Worm (Caenorhabditis elegans) whole organism, late embryonic: ENCODE results near the gene col-169.

Experiments
- F13H6.1 ChIP-seq: sonication (generic microtip); optimal IDR thresholded peaks from 2 replicates; lab custom pipeline; 2016; ENCODE audit warnings: missing genetic modification characterization, missing compliant biosample characterization
- K02D7.2 ChIP-seq: sonication (generic microtip); optimal IDR thresholded peaks from 2 replicates; lab custom pipeline; 2017; ENCODE audit warnings: mild to moderate bottlenecking, missing genetic modification characterization, missing compliant biosample characterization
- K09A11.1 ChIP-seq: sonication (generic microtip); optimal IDR thresholded peaks from 2 replicates; lab custom pipeline; 2017; ENCODE audit warnings: antibody characterized with exemption, mild to moderate bottlenecking, missing genetic modification characterization, missing compliant biosample characterization; ENCODE audit not compliant: insufficient read depth
- T23F11.4 ChIP-seq: fragments of 200-800 bp; sonication (Bioruptor generic); optimal IDR thresholded peaks from 2 replicates; lab custom pipeline; 2018; ENCODE audit warnings: mild to moderate bottlenecking, missing genetic modification characterization, missing compliant biosample characterization
- ceh-14 ChIP-seq: sonication (generic microtip); optimal IDR thresholded peaks from 2 replicates; lab custom pipeline; 2016; ENCODE audit warnings: missing genotype, missing genetic modification characterization, missing compliant biosample characterization
- ceh-18 ChIP-seq: sonication (generic microtip); optimal IDR thresholded peaks from 2 replicates; lab custom pipeline; 2016; ENCODE audit warnings: missing genetic modification characterization, missing compliant biosample characterization
- ceh-19 ChIP-seq: fragments of 200-800 bp; sonication (Bioruptor generic); optimal IDR thresholded peaks from 2 replicates; lab custom pipeline; 2018; ENCODE audit warnings: mild to moderate bottlenecking, missing genetic modification characterization, missing compliant biosample characterization
- ceh-30 ChIP-seq: fragments of 150-350 bp; optimal IDR thresholded peaks from 2 replicates; lab custom pipeline; 2014; ENCODE audit warnings: missing biosample characterization, missing genetic modification characterization
- ceh-31 ChIP-seq: sonication (generic microtip); optimal IDR thresholded peaks from 2 replicates; lab custom pipeline; 2016; ENCODE audit warnings: missing genetic modification characterization, missing compliant biosample characterization
- ceh-34 ChIP-seq: sonication (generic microtip); optimal IDR thresholded peaks from 2 replicates; lab custom pipeline; 2016; ENCODE audit warnings: mild to moderate bottlenecking, missing genetic modification characterization, missing compliant biosample characterization
- ceh-45 ChIP-seq: fragments of 200-800 bp; sonication (Bioruptor generic); IDR thresholded peaks from 2 replicates; pipeline ENCODE4 v1.3.6; 2022; ENCODE audit warnings: missing genetic modification reagents, missing genetic modification characterization, missing compliant biosample characterization
- ceh-48 ChIP-seq: sonication (generic microtip); optimal IDR thresholded peaks from 2 replicates; lab custom pipeline; 2016; ENCODE audit warnings: missing genetic modification characterization, inconsistent platforms, missing compliant biosample characterization
- ceh-6 ChIP-seq: fragments of 200-800 bp; sonication (Bioruptor generic); optimal IDR thresholded peaks from 2 replicates; lab custom pipeline; 2018; ENCODE audit warnings: mild to moderate bottlenecking, missing genetic modification characterization, missing compliant biosample characterization
- ceh-9 ChIP-seq: sonication (generic microtip); optimal IDR thresholded peaks from 2 replicates; lab custom pipeline; 2016; ENCODE audit warnings: mild to moderate bottlenecking, missing genetic modification characterization, inconsistent platforms, missing compliant biosample characterization
- che-1 ChIP-seq: sonication (generic microtip); optimal IDR thresholded peaks from 2 replicates; lab custom pipeline; 2016; ENCODE audit warnings: mild to moderate bottlenecking, missing genetic modification characterization, missing compliant biosample characterization
- elt-2 ChIP-seq: sonication (generic microtip); optimal IDR thresholded peaks from 2 replicates; lab custom pipeline; 2016; ENCODE audit warnings: missing genetic modification reagents, missing genetic modification characterization, missing compliant biosample characterization
- elt-4 ChIP-seq: sonication (generic microtip); optimal IDR thresholded peaks from 2 replicates; lab custom pipeline; 2016; ENCODE audit warnings: missing genetic modification characterization, missing compliant biosample characterization
- fax-1 ChIP-seq: sonication (generic microtip); optimal IDR thresholded peaks from 2 replicates; lab custom pipeline; 2016; ENCODE audit warnings: missing genotype, missing genetic modification characterization, missing compliant biosample characterization
- fkh-10 ChIP-seq: fragments of 150-350 bp; optimal IDR thresholded peaks from 2 replicates; lab custom pipeline; 2014; ENCODE audit warnings: missing biosample characterization, missing genetic modification reagents, missing genetic modification characterization
- fkh-6 ChIP-seq: sonication (generic microtip); optimal IDR thresholded peaks from 2 replicates; lab custom pipeline; 2016; ENCODE audit warnings: missing genetic modification characterization, missing compliant biosample characterization
- hlh-13 ChIP-seq: fragments of 200-800 bp; sonication (Bioruptor generic); optimal IDR thresholded peaks from 2 replicates; lab custom pipeline; 2018; ENCODE audit warnings: mild to moderate bottlenecking, missing genetic modification characterization, missing compliant biosample characterization
- hlh-15 ChIP-seq: sonication (generic microtip); optimal IDR thresholded peaks from 2 replicates; lab custom pipeline; 2016; ENCODE audit warnings: missing genetic modification characterization, missing compliant biosample characterization
- hlh-6 ChIP-seq: sonication (generic microtip); optimal IDR thresholded peaks from 2 replicates; lab custom pipeline; 2016; ENCODE audit warnings: missing genotype, missing genetic modification characterization, missing compliant biosample characterization
- hlh-8 ChIP-seq: sonication (generic microtip); optimal IDR thresholded peaks from 2 replicates; lab custom pipeline; 2016; ENCODE audit warnings: missing genotype, missing genetic modification characterization, missing compliant biosample characterization
- lim-6 ChIP-seq: sonication (generic microtip); optimal IDR thresholded peaks from 2 replicates; lab custom pipeline; 2016; ENCODE audit warnings: missing genetic modification characterization, missing compliant biosample characterization
- madf-2 ChIP-seq: sonication (generic microtip); optimal IDR thresholded peaks from 2 replicates; lab custom pipeline; 2017; ENCODE audit warnings: missing genetic modification characterization, missing compliant biosample characterization
- mec-3 ChIP-seq: sonication (generic microtip); optimal IDR thresholded peaks from 2 replicates; lab custom pipeline; 2016; ENCODE audit warnings: borderline replicate concordance, missing genetic modification characterization, missing compliant biosample characterization
- nhr-11 ChIP-seq: fragments of 150-350 bp; optimal IDR thresholded peaks from 2 replicates; lab custom pipeline; 2014; ENCODE audit warnings: missing biosample characterization, missing genetic modification characterization
- nhr-232 ChIP-seq: sonication (generic microtip); optimal IDR thresholded peaks from 2 replicates; lab custom pipeline; 2016; ENCODE audit warnings: missing genetic modification characterization, missing compliant biosample characterization
- npax-4 ChIP-seq: sonication (generic microtip); optimal IDR thresholded peaks from 2 replicates; lab custom pipeline; 2016; ENCODE audit warnings: missing genetic modification characterization, missing compliant biosample characterization
- odd-2 ChIP-seq: sonication (generic microtip); optimal IDR thresholded peaks from 2 replicates; lab custom pipeline; 2017; ENCODE audit warnings: antibody characterized with exemption, mild to moderate bottlenecking, missing genetic modification characterization, missing compliant biosample characterization
- pat-9 ChIP-seq: fragments of 200-800 bp; sonication (Bioruptor generic); optimal IDR thresholded peaks from 2 replicates; lab custom pipeline; 2018; ENCODE audit warnings: mild to moderate bottlenecking, missing genetic modification characterization, moderate library complexity, missing compliant biosample characterization
- pha-2 ChIP-seq: sonication (generic microtip); optimal IDR thresholded peaks from 2 replicates; lab custom pipeline; 2017; ENCODE audit warnings: mild to moderate bottlenecking, missing genetic modification characterization, missing compliant biosample characterization
- pha-4 ChIP-seq: fragments of 150-350 bp; optimal IDR thresholded peaks from 2 replicates; lab custom pipeline; 2018; ENCODE audit warnings: missing biosample characterization, missing genetic modification reagents, missing genetic modification characterization
- pqm-1 ChIP-seq: sonication (generic microtip); optimal IDR thresholded peaks from 2 replicates; lab custom pipeline; 2016; ENCODE audit warnings: missing genetic modification characterization, missing compliant biosample characterization
- pros-1 ChIP-seq: fragments of 150-350 bp; optimal IDR thresholded peaks from 2 replicates; lab custom pipeline; 2014; ENCODE audit warnings: missing biosample characterization, missing genetic modification reagents, missing genetic modification characterization
- rnt-1 ChIP-seq: sonication (generic microtip); optimal IDR thresholded peaks from 2 replicates; lab custom pipeline; 2016; ENCODE audit warnings: missing genetic modification characterization, missing compliant biosample characterization
- sdc-2 ChIP-seq: sonication (generic microtip); optimal IDR thresholded peaks from 2 replicates; lab custom pipeline; 2016; ENCODE audit warnings: missing genotype, missing genetic modification characterization, missing compliant biosample characterization
- sox-2 ChIP-seq: fragments of 200-800 bp; sonication (Bioruptor generic); IDR thresholded peaks from 2 replicates; pipeline ENCODE4 v1.3.6; 2022; ENCODE audit warnings: missing genetic modification reagents, missing genetic modification characterization, missing compliant biosample characterization
- tbx-7 ChIP-seq: sonication (generic microtip); optimal IDR thresholded peaks from 2 replicates; lab custom pipeline; 2016; ENCODE audit warnings: missing genotype, missing genetic modification characterization, missing compliant biosample characterization
- ttx-3 ChIP-seq: sonication (generic microtip); optimal IDR thresholded peaks from 2 replicates; lab custom pipeline; 2016; ENCODE audit warnings: missing genetic modification reagents, missing genetic modification characterization, missing compliant biosample characterization
- unc-3 ChIP-seq, 2 experiments: fragments of 200-800 bp in 1 of 2; sonication (Bioruptor generic) in 1 of 2; sonication (generic microtip) in 1 of 2; conservative IDR thresholded peaks in 1 of 2; optimal IDR thresholded peaks in 1 of 2; 2 replicates each; pipeline versions ENCODE4 v1.3.6 to Lab custom; 2016 to 2022; ENCODE audit warnings: missing compliant biosample characterization in 2 of 2, missing genetic modification characterization in 2 of 2, missing genetic modification reagents in 1 of 2
- unc-42 ChIP-seq: sonication (generic microtip); optimal IDR thresholded peaks from 2 replicates; lab custom pipeline; 2016; ENCODE audit warnings: missing genotype, missing genetic modification characterization, missing compliant biosample characterization
- zip-5 ChIP-seq: sonication (generic microtip); optimal IDR thresholded peaks from 2 replicates; lab custom pipeline; 2016; ENCODE audit warnings: missing genetic modification characterization, missing compliant biosample characterization
- ztf-16 ChIP-seq: sonication (generic microtip); optimal IDR thresholded peaks from 2 replicates; lab custom pipeline; 2017; ENCODE audit warnings: missing genetic modification characterization, missing compliant biosample characterization

Gene col-169

DNA sequence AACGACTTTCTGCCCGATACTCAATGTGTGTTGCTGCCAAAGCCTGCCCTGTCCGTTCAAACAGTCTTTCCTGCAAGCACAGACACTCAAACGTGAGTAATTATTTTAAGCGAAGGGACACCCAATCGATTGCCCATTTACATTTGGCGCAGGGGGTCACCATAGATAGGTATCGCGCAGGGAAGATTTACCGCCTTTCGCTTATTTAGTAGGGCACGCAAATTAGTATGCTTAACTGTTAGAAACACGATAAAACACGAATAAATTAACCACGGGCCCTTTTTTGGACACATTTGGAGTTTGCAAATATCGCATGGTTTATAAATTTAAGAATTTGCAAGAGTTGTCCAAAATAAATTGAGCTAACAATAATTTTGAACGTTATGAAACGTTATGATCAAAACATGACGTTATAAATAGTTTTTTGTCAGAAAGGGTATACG, 32.5 kb upstream of the col-169 start (continued):
- TF ChIP-seq pqm-1 (tag; lab: Kevin White, UChicago) (peak; percentile 91), ceh-9 (no peak), pros-1 (peak; percentile 91), ceh-6 (GFP tag; lab: Kevin White, UChicago) (peak; percentile 66), zip-5 (tag; lab: Kevin White, UChicago) (no peak), F13H6.1 (tag; lab: Kevin White, UChicago) (peak; percentile 73), mec-3 (peak; percentile 67), pha-2 (tag; lab: Kevin White, UChicago) (peak; percentile 6), madf-2 (peak; percentile 83), ceh-30 (tag; lab: Kevin White, UChicago) (peak; percentile 94), odd-2 (tag; lab: Kevin White, UChicago) (peak; percentile 8), unc-3 (GFP tag; conservative IDR thresholded peaks at IDR 0.05; lab: Robert Waterston, UW) (0 out of 2 replicates have a peak, but pooled peaks have one; percentile 27), unc-3 (tag; optimal IDR thresholded peaks at IDR 0.05; lab: Kevin White, UChicago) (peak; percentile 76), ceh-18 (tag; lab: Kevin White, UChicago) (peak; percentile 100), sdc-2 (tag; lab: Kevin White, UChicago) (peak; percentile 100), lim-6 (tag; lab: Kevin White, UChicago) (peak; percentile 51), ceh-19 (peak; percentile 52), hlh-15 (tag; lab: Kevin White, UChicago) (peak; percentile 54), K09A11.1 (tag; lab: Kevin White, UChicago) (peak; percentile 92), elt-4 (tag; lab: Kevin White, UChicago) (no peak), rnt-1 (tag; lab: Kevin White, UChicago) (peak; percentile 96), K02D7.2 (tag; lab: Kevin White, UChicago) (no peak), fkh-6 (tag; lab: Kevin White, UChicago) (peak; percentile 73), hlh-6 (peak; percentile 71), ceh-48 (tag; lab: Kevin White, UChicago) (peak; percentile 97), elt-2 (peak; percentile 80), ttx-3 (tag; lab: Kevin White, UChicago) (peak; percentile 72), unc-42 (tag; lab: Kevin White, UChicago) (peak; percentile 98), nhr-232 (tag; lab: Kevin White, UChicago) (no peak), ceh-45 (GFP tag; lab: Robert Waterston, UW) (peak; percentile 63; the same call in 1 of the 2 replicates), npax-4 (peak; percentile 30), ztf-16 (tag; lab: Kevin White, UChicago) (peak; percentile 97), pha-4 (tag; lab: Kevin White, UChicago) (no peak), ceh-14 (tag; lab: Kevin White, UChicago) (peak; percentile 92), hlh-8 (tag; lab: Kevin White, UChicago) (peak; percentile 64), pat-9 (tag; lab: Kevin White, UChicago) (peak; percentile 75), hlh-13 (GFP tag; lab: Kevin White, UChicago) (peak; percentile 37), fkh-10 (peak; percentile 87), sox-2 (GFP tag; lab: Robert Waterston, UW) (peak; percentile 64), ceh-31 (peak; percentile 98), ceh-34 (peak; percentile 93), tbx-7 (tag; lab: Kevin White, UChicago) (peak; percentile 70), T23F11.4 (GFP tag; lab: Kevin White, UChicago) (peak; percentile 68), nhr-11 (tag; lab: Kevin White, UChicago) (peak; percentile 74), fax-1 (peak; percentile 66), che-1 (no peak)
